Fruit fly (Drosophila melanogaster) whole organism, embryonic: ENCODE measurements around the gene CG14082.
A peak's percentile ranks its signal among the peaks of the same experiment; 100 is the strongest.

Source experiments
- Abd-B ChIP-seq: fragments of 200-800 bp; sonication (Bioruptor generic); optimal IDR thresholded peaks from 2 replicates; lab custom pipeline; 2018; ENCODE audit warnings: missing biosample characterization, mild to moderate bottlenecking, missing genetic modification characterization, moderate library complexity
- Adf1 ChIP-seq: fragments of 200-800 bp; sonication (Bioruptor generic); IDR thresholded peaks from 2 replicates; pipeline ENCODE4 v1.3.6; 2022; ENCODE audit warnings: missing biosample characterization, missing genetic modification characterization
- Antp ChIP-seq: fragments of 200-800 bp; sonication (Bioruptor generic); optimal IDR thresholded peaks from 3 replicates; lab custom pipeline; 2016; ENCODE audit warnings: missing biosample characterization, missing genetic modification characterization
- Atf-2 ChIP-seq: fragments of 200-800 bp; sonication (Bioruptor generic); optimal IDR thresholded peaks from 2 replicates; lab custom pipeline; 2016; ENCODE audit warnings: missing biosample characterization, missing genetic modification characterization
- Bdp1 ChIP-seq: fragments of 200-800 bp; sonication (Bioruptor generic); optimal IDR thresholded peaks from 3 replicates; lab custom pipeline; 2016; ENCODE audit warnings: missing biosample characterization, missing genetic modification characterization
- CG10321 ChIP-seq: fragments of 200-800 bp; sonication (Bioruptor generic); IDR thresholded peaks from 2 replicates; pipeline ENCODE4 v1.3.6; 2022; ENCODE audit warnings: missing biosample characterization, missing genetic modification characterization
- CG12155 ChIP-seq: fragments of 200-800 bp; sonication (Bioruptor generic); optimal IDR thresholded peaks from 3 replicates; lab custom pipeline; 2016; ENCODE audit warnings: missing biosample characterization, missing genetic modification characterization
- CG12219 ChIP-seq: fragments of 200-800 bp; sonication (Bioruptor generic); optimal IDR thresholded peaks from 3 replicates; lab custom pipeline; 2018; ENCODE audit warnings: missing biosample characterization, mild to moderate bottlenecking, missing genetic modification characterization
- CG12769 ChIP-seq: fragments of 200-800 bp; sonication (Bioruptor generic); optimal IDR thresholded peaks from 2 replicates; lab custom pipeline; 2019; ENCODE audit warnings: missing biosample characterization, mild to moderate bottlenecking, missing genetic modification characterization, moderate library complexity
- CG14860 ChIP-seq: fragments of 200-800 bp; sonication (Bioruptor generic); IDR thresholded peaks from 3 replicates; pipeline ENCODE4 v1.3.6; 2022; ENCODE audit warnings: missing biosample characterization, missing genetic modification characterization; ENCODE audit not compliant: partially characterized antibody
- CG14965 ChIP-seq: fragments of 200-800 bp; sonication (Bioruptor generic); optimal IDR thresholded peaks from 2 replicates; lab custom pipeline; 2016; ENCODE audit warnings: missing biosample characterization, missing genetic modification characterization, borderline replicate concordance
- CG16815 ChIP-seq: fragments of 200-800 bp; sonication (Bioruptor generic); optimal IDR thresholded peaks from 3 replicates; lab custom pipeline; 2017; ENCODE audit warnings: missing biosample characterization, mild to moderate bottlenecking, missing genetic modification characterization
- CG18476 ChIP-seq: fragments of 200-800 bp; sonication (Bioruptor generic); optimal IDR thresholded peaks from 2 replicates; lab custom pipeline; 2016; ENCODE audit warnings: missing biosample characterization, mild to moderate bottlenecking, missing genetic modification characterization
- CG18764 ChIP-seq: fragments of 200-800 bp; sonication (Bioruptor generic); optimal IDR thresholded peaks from 3 replicates; lab custom pipeline; 2016; ENCODE audit warnings: missing biosample characterization, missing genetic modification characterization
- CG2129 ChIP-seq: fragments of 200-800 bp; sonication (Bioruptor generic); IDR thresholded peaks from 2 replicates; pipeline ENCODE4 v1.3.6; 2022; ENCODE audit warnings: missing biosample characterization, missing genetic modification characterization; ENCODE audit not compliant: partially characterized antibody
- CG2875 ChIP-seq: fragments of 200-800 bp; sonication (Bioruptor generic); optimal IDR thresholded peaks from 2 replicates; lab custom pipeline; 2017; ENCODE audit warnings: missing biosample characterization, mild to moderate bottlenecking, missing genetic modification characterization, missing genetic modification reagents
- CG30431 ChIP-seq: fragments of 200-800 bp; sonication (Bioruptor generic); optimal IDR thresholded peaks from 2 replicates; lab custom pipeline; 2017; ENCODE audit warnings: missing biosample characterization, missing genetic modification characterization
- CG31441 ChIP-seq: fragments of 200-800 bp; sonication (Bioruptor generic); IDR thresholded peaks from 2 replicates; pipeline ENCODE4 v1.3.6; 2022; ENCODE audit warnings: missing biosample characterization, missing genetic modification characterization
- CG4730 ChIP-seq: fragments of 200-800 bp; sonication (Bioruptor generic); IDR thresholded peaks from 2 replicates; pipeline ENCODE4 v1.3.6; 2022; ENCODE audit warnings: missing biosample characterization, missing genetic modification characterization
- CG4854 ChIP-seq: fragments of 200-800 bp; sonication (Bioruptor generic); optimal IDR thresholded peaks from 2 replicates; lab custom pipeline; 2016; ENCODE audit warnings: missing biosample characterization, missing genetic modification characterization, inconsistent platforms
- CG5180 ChIP-seq: fragments of 200-800 bp; sonication (Bioruptor generic); optimal IDR thresholded peaks from 3 replicates; lab custom pipeline; 2017; ENCODE audit warnings: missing biosample characterization, missing genetic modification characterization, mild to moderate bottlenecking, moderate library complexity, missing genetic modification reagents
- CG6654 ChIP-seq: fragments of 200-800 bp; sonication (Bioruptor generic); optimal IDR thresholded peaks from 2 replicates; lab custom pipeline; 2017; ENCODE audit warnings: missing biosample characterization, mild to moderate bottlenecking, missing genetic modification characterization
- CG8089 ChIP-seq: fragments of 200-800 bp; sonication (Bioruptor generic); optimal IDR thresholded peaks from 3 replicates; lab custom pipeline; 2016; ENCODE audit warnings: missing biosample characterization, missing genetic modification characterization
- CG9437 ChIP-seq: fragments of 200-800 bp; sonication (Bioruptor generic); optimal IDR thresholded peaks from 2 replicates; lab custom pipeline; 2018; ENCODE audit warnings: missing biosample characterization, mild to moderate bottlenecking, missing genetic modification characterization
- Dfd ChIP-seq, 2 experiments: fragments of >200 bp; optimal IDR thresholded peaks; 2 replicates each; lab custom pipeline; 2017; ENCODE audit warnings: missing biosample characterization in 2 of 2, missing genetic modification characterization in 2 of 2
- Doc2 ChIP-seq: fragments of 200-800 bp; sonication (Bioruptor generic); IDR thresholded peaks from 2 replicates; pipeline ENCODE4 v1.3.6; 2022; ENCODE audit warnings: missing biosample characterization, missing genetic modification characterization
- Elba2 ChIP-seq: fragments of 200-800 bp; sonication (Bioruptor generic); optimal IDR thresholded peaks from 3 replicates; lab custom pipeline; 2016; ENCODE audit warnings: missing biosample characterization, missing genetic modification characterization
- Hmr ChIP-seq: fragments of 200-800 bp; sonication (Bioruptor generic); optimal IDR thresholded peaks from 3 replicates; lab custom pipeline; 2017; ENCODE audit warnings: mild to moderate bottlenecking, missing biosample characterization, missing genetic modification reagents, missing genetic modification characterization
- Hr3 ChIP-seq: fragments of 200-800 bp; sonication (Bioruptor generic); optimal IDR thresholded peaks from 3 replicates; lab custom pipeline; 2016; ENCODE audit warnings: missing biosample characterization, missing genetic modification characterization
- Kr ChIP-seq: fragments of 200-800 bp; sonication (Bioruptor generic); optimal IDR thresholded peaks from 2 replicates; lab custom pipeline; 2017; ENCODE audit warnings: missing biosample characterization, mild to moderate bottlenecking, missing genetic modification characterization
- Myb ChIP-seq: fragments of 200-800 bp; sonication (Bioruptor generic); optimal IDR thresholded peaks from 2 replicates; lab custom pipeline; 2016; ENCODE audit warnings: missing biosample characterization, missing genetic modification characterization
- Nf-YA ChIP-seq: fragments of 200-800 bp; sonication (Bioruptor generic); IDR thresholded peaks from 2 replicates; pipeline ENCODE4 v1.3.6; 2022; ENCODE audit warnings: missing biosample characterization, missing genetic modification characterization
- Xrp1 ChIP-seq: fragments of 200-800 bp; sonication (Bioruptor generic); IDR thresholded peaks from 2 replicates; pipeline ENCODE4 v1.3.6; 2022; ENCODE audit warnings: missing biosample characterization, missing genetic modification characterization
- ab ChIP-seq: fragments of 200-800 bp; sonication (Bioruptor generic); optimal IDR thresholded peaks from 2 replicates; lab custom pipeline; 2016; ENCODE audit warnings: missing biosample characterization, missing genetic modification characterization
- al ChIP-seq: fragments of 200-800 bp; sonication (Bioruptor generic); IDR thresholded peaks from 2 replicates; pipeline ENCODE4 v1.3.6; 2022; ENCODE audit warnings: missing biosample characterization, missing genetic modification characterization
- bbx ChIP-seq: fragments of 200-800 bp; sonication (Bioruptor generic); IDR thresholded peaks from 2 replicates; pipeline ENCODE4 v1.3.6; 2022; ENCODE audit warnings: missing biosample characterization, missing genetic modification characterization; ENCODE audit not compliant: partially characterized antibody
- cad ChIP-seq: fragments of >200 bp; optimal IDR thresholded peaks from 2 replicates; lab custom pipeline; 2017; ENCODE audit warnings: missing biosample characterization, missing genetic modification characterization
- cas ChIP-seq: fragments of 200-800 bp; sonication (Bioruptor generic); IDR thresholded peaks from 2 replicates; pipeline ENCODE4 v1.3.6; 2022; ENCODE audit warnings: missing biosample characterization, missing genetic modification characterization
- chinmo ChIP-seq: fragments of 200-800 bp; sonication (Bioruptor generic); IDR thresholded peaks from 4 replicates; pipeline ENCODE4 v1.3.6; 2022; ENCODE audit warnings: missing biosample characterization, missing genetic modification characterization; ENCODE audit not compliant: partially characterized antibody
- crol ChIP-seq: fragments of 200-800 bp; sonication (Bioruptor generic); IDR thresholded peaks from 2 replicates; pipeline ENCODE4 v1.3.6; 2022; ENCODE audit warnings: missing biosample characterization, missing genetic modification characterization
- danr ChIP-seq: fragments of 200-800 bp; sonication (Bioruptor generic); IDR thresholded peaks from 2 replicates; pipeline ENCODE4 v1.3.6; 2022; ENCODE audit warnings: missing biosample characterization, missing genetic modification characterization
- gsb ChIP-seq: fragments of 200-800 bp; sonication (Bioruptor generic); IDR thresholded peaks from 2 replicates; pipeline ENCODE4 v1.3.6; 2022; ENCODE audit warnings: missing biosample characterization, missing genetic modification characterization
- lbe ChIP-seq: fragments of 200-800 bp; sonication (Bioruptor generic); optimal IDR thresholded peaks from 2 replicates; lab custom pipeline; 2016; ENCODE audit warnings: missing biosample characterization, mild to moderate bottlenecking, missing genetic modification characterization
- mirr ChIP-seq: fragments of 200-800 bp; sonication (Bioruptor generic); optimal IDR thresholded peaks from 3 replicates; lab custom pipeline; 2018; ENCODE audit warnings: missing biosample characterization, mild to moderate bottlenecking, missing genetic modification characterization
- nmo ChIP-seq: fragments of 200-800 bp; sonication (Bioruptor generic); optimal IDR thresholded peaks from 2 replicates; lab custom pipeline; 2018; ENCODE audit warnings: missing biosample characterization, mild to moderate bottlenecking, missing genetic modification characterization, moderate library complexity
- rib ChIP-seq: fragments of 200-800 bp; sonication (Bioruptor generic); IDR thresholded peaks from 2 replicates; pipeline ENCODE4 v1.3.6; 2022; ENCODE audit warnings: missing biosample characterization, missing genetic modification characterization
- run ChIP-seq: fragments of 200-800 bp; sonication (Bioruptor generic); optimal IDR thresholded peaks from 3 replicates; lab custom pipeline; 2018; ENCODE audit warnings: missing biosample characterization, mild to moderate bottlenecking, missing genetic modification characterization
- slou ChIP-seq: fragments of 200-800 bp; sonication (Bioruptor generic); optimal IDR thresholded peaks from 3 replicates; lab custom pipeline; 2016; ENCODE audit warnings: missing biosample characterization, missing genetic modification characterization
- slp2 ChIP-seq: fragments of 200-800 bp; sonication (Bioruptor generic); optimal IDR thresholded peaks from 2 replicates; lab custom pipeline; 2016; ENCODE audit warnings: missing biosample characterization, missing genetic modification characterization
- toy ChIP-seq: fragments of 200-800 bp; sonication (Bioruptor generic); IDR thresholded peaks from 2 replicates; pipeline ENCODE4 v1.3.6; 2022; ENCODE audit warnings: missing biosample characterization, missing genetic modification characterization
- zen2 ChIP-seq: fragments of 200-800 bp; sonication (Bioruptor generic); IDR thresholded peaks from 3 replicates; pipeline ENCODE4 v1.3.6; 2022; ENCODE audit warnings: missing biosample characterization, missing genetic modification characterization; ENCODE audit not compliant: partially characterized antibody

The CG14082 gene

dm6 chr3L:19166298-19166937 lies 27.6 kb upstream of the CG14082 start (continued):
- TF ChIP-seq Doc2 (GFP tag; lab: Robert Waterston, UW) (no peak), Myb (GFP tag; lab: Kevin White, UChicago) (no peak), CG10321 (GFP tag; lab: Robert Waterston, UW) (no peak), CG14965 (GFP tag; lab: Kevin White, UChicago) (no peak), Antp (GFP tag; lab: Kevin White, UChicago) (no peak), CG16815 (GFP tag; lab: Kevin White, UChicago) (no peak), run (tag; lab: Kevin White, UChicago) (no peak), Hr3 (GFP tag; lab: Kevin White, UChicago) (no peak), al (no peak), CG12219 (GFP tag; lab: Kevin White, UChicago) (no peak), gsb (no peak), CG4854 (no peak), Nf-YA (GFP tag; lab: Robert Waterston, UW) (0 out of 2 replicates have a peak, but pooled peaks have one; percentile 25), Bdp1 (peak; percentile 4), CG12155 (GFP tag; lab: Kevin White, UChicago) (no peak), Atf-2 (GFP tag; lab: Kevin White, UChicago) (no peak), nmo (GFP tag; lab: Kevin White, UChicago) (peak; percentile 56), Dfd (GFP tag; optimal IDR thresholded peaks at IDR 0.05; lab: Kevin White, UChicago) (no peak), CG12769 (tag; lab: Kevin White, UChicago) (no peak), Xrp1 (GFP tag; lab: Robert Waterston, UW) (peak; percentile 38; the same call in 1 of the 2 replicates), rib (no peak), CG8089 (GFP tag; lab: Kevin White, UChicago) (peak; percentile 1), zen2 (GFP tag; lab: Robert Waterston, UW) (no peak), CG4730 (GFP tag; lab: Robert Waterston, UW) (peak; percentile 18; the same call in 1 of the 2 replicates), CG18764 (GFP tag; lab: Kevin White, UChicago) (no peak), Abd-B (no peak), CG18476 (GFP tag; lab: Kevin White, UChicago) (peak; percentile 26), cad (no peak), CG6654 (no peak), lbe (GFP tag; lab: Kevin White, UChicago) (peak; percentile 76), CG14860 (GFP tag; lab: Robert Waterston, UW) (no peak), ab (no peak), danr (GFP tag; lab: Robert Waterston, UW) (peak; percentile 22; the same call in 1 of the 2 replicates), Adf1 (GFP tag; lab: Robert Waterston, UW) (no peak), CG31441 (GFP tag; lab: Robert Waterston, UW) (peak; percentile 40; the same call in 1 of the 2 replicates), slp2 (GFP tag; lab: Kevin White, UChicago) (no peak), crol (GFP tag; lab: Robert Waterston, UW) (no peak), Kr (GFP tag; lab: Kevin White, UChicago) (no peak), mirr (GFP tag; lab: Kevin White, UChicago) (no peak), slou (peak; percentile 4), CG2129 (no peak), CG30431 (GFP tag; lab: Kevin White, UChicago) (no peak), cas (GFP tag; lab: Robert Waterston, UW) (no peak), bbx (GFP tag; lab: Robert Waterston, UW) (no peak), Elba2 (GFP tag; lab: Kevin White, UChicago) (no peak), chinmo (GFP tag; lab: Robert Waterston, UW) (no peak), toy (GFP tag; lab: Robert Waterston, UW) (no peak), CG9437 (GFP tag; lab: Kevin White, UChicago) (no peak), CG5180 (no peak), Hmr (GFP tag; lab: Kevin White, UChicago) (no peak), CG2875 (GFP tag; lab: Kevin White, UChicago) (peak; percentile 29)
